Fruit fly (Drosophila melanogaster): ENCODE data around the gene Brd8.

The Brd8 gene

DNA sequence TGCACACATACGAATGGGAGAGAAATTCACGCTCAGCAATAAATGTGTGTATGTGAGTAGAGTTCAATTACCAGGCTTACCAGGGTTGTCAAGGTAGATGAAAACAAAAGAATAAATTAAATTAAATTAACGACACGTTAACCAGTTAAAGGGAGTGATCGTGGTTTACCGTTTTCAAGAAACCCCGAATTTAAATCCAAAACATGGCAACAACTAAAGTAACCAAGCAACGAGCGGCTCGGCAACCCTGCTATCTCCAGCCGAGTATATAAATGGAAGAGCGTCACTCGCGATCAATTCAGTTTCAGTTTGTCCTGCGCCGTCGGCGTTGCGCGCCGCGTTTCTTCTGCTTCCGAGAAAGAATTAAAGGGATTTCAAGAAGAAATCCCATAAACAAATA is 9.0 kb upstream of the Brd8 start (continued):
- TF ChIP-seq Fer1 (GFP tag; optimal IDR thresholded peaks at IDR 0.05): peak; percentile 99
- TF ChIP-seq CG3065 (GFP tag; optimal IDR thresholded peaks at IDR 0.05): peak; percentile 99
- TF ChIP-seq Atf-2 (GFP tag; optimal IDR thresholded peaks at IDR 0.05): peak; percentile 99
- peak; percentile 99 for TF ChIP-seq CG17912 (GFP tag; optimal IDR thresholded peaks at IDR 0.05)
- TF ChIP-seq rib (GFP tag; IDR thresholded peaks at IDR 0.05): peak; percentile 99
- peak; percentile 36 for TF ChIP-seq cad (GFP tag; optimal IDR thresholded peaks at IDR 0.05)
- peak; percentile 99 for TF ChIP-seq CG12744 (GFP tag; optimal IDR thresholded peaks at IDR 0.05)
- TF ChIP-seq E2f1 (GFP tag; IDR thresholded peaks at IDR 0.05): peak; percentile 99
- peak; percentile 100 for TF ChIP-seq ac (GFP tag; optimal IDR thresholded peaks at IDR 0.05)
- peak; percentile 98 for TF ChIP-seq Atf3 (GFP tag; optimal IDR thresholded peaks at IDR 0.05)
- peak; percentile 99 for TF ChIP-seq Oli (tag; optimal IDR thresholded peaks at IDR 0.05)
- TF ChIP-seq CG2129 (GFP tag; IDR thresholded peaks at IDR 0.05; ENCODE audit: partially characterized antibody): no peak
- TF ChIP-seq ken (GFP tag; IDR thresholded peaks at IDR 0.05): peak; percentile 99
- TF ChIP-seq ara (GFP tag; IDR thresholded peaks at IDR 0.05): peak; percentile 100
- peak; percentile 98 for TF ChIP-seq Neu2 (GFP tag; optimal IDR thresholded peaks at IDR 0.05; ENCODE audit: borderline replicate concordance)
- TF ChIP-seq CG32772 (GFP tag; IDR thresholded peaks at IDR 0.05): peak; percentile 99
- TF ChIP-seq E2f2 (GFP tag; IDR thresholded peaks at IDR 0.05): peak; percentile 92
- no peak for TF ChIP-seq sc (optimal IDR thresholded peaks at IDR 0.05)
- peak; percentile 99 for TF ChIP-seq sc (GFP tag; optimal IDR thresholded peaks at IDR 0.05)
- peak; percentile 91 for TF ChIP-seq CG30020 (tag; optimal IDR thresholded peaks at IDR 0.05)
- peak; percentile 99 for TF ChIP-seq Dek (tag; optimal IDR thresholded peaks at IDR 0.05)
- peak; percentile 98 for TF ChIP-seq CG11504 (tag; optimal IDR thresholded peaks at IDR 0.05)
- TF ChIP-seq CG12155 (GFP tag; optimal IDR thresholded peaks at IDR 0.05): peak; percentile 98
- peak; percentile 100 for TF ChIP-seq Optix (GFP tag; IDR thresholded peaks at IDR 0.05)
- peak; percentile 99 for TF ChIP-seq fd64A (GFP tag; optimal IDR thresholded peaks at IDR 0.05)
- TF ChIP-seq Dad (GFP tag; optimal IDR thresholded peaks at IDR 0.05): peak; percentile 99
- peak; percentile 98 for TF ChIP-seq CG6683 (GFP tag; optimal IDR thresholded peaks at IDR 0.05)
- TF ChIP-seq Doc2 (GFP tag; IDR thresholded peaks at IDR 0.05): peak; percentile 90
- no peak for TF ChIP-seq usp (GFP tag; optimal IDR thresholded peaks at IDR 0.05)
- peak; percentile 94 for TF ChIP-seq CG17186 (GFP tag; optimal IDR thresholded peaks at IDR 0.05)
- peak; percentile 98 for TF ChIP-seq CG10147 (GFP tag; optimal IDR thresholded peaks at IDR 0.05)
- TF ChIP-seq CG7556 (GFP tag; optimal IDR thresholded peaks at IDR 0.05): peak; percentile 99
- TF ChIP-seq CG8944 (GFP tag; optimal IDR thresholded peaks at IDR 0.05): peak; percentile 98
- no peak for TF ChIP-seq fru (optimal IDR thresholded peaks at IDR 0.05)
- TF ChIP-seq CG6813 (GFP tag; optimal IDR thresholded peaks at IDR 0.05): peak; percentile 99
- peak; percentile 99 for TF ChIP-seq org-1 (GFP tag; optimal IDR thresholded peaks at IDR 0.05)
- TF ChIP-seq CG9876 (GFP tag; optimal IDR thresholded peaks at IDR 0.05): peak; percentile 97
- peak; percentile 100 for TF ChIP-seq Ets65A (GFP tag)
- TF ChIP-seq hbn (GFP tag; IDR thresholded peaks at IDR 0.05; ENCODE audit: partially characterized antibody): 0 out of 2 replicates have a peak, but pooled peaks have one; percentile 17
- peak; percentile 99 for TF ChIP-seq CG11456 (GFP tag; IDR thresholded peaks at IDR 0.05)
- peak; percentile 99 for TF ChIP-seq Aef1 (GFP tag; IDR thresholded peaks at IDR 0.05)
- peak; percentile 100 for TF ChIP-seq Med (GFP tag)
- TF ChIP-seq Ada2b (GFP tag; IDR thresholded peaks at IDR 0.05): peak; percentile 99
- TF ChIP-seq caup (GFP tag; optimal IDR thresholded peaks at IDR 0.05; ENCODE audit: severe bottlenecking): peak; percentile 99
- peak; percentile 98 for TF ChIP-seq toy (GFP tag; IDR thresholded peaks at IDR 0.05)
- peak; percentile 98 for TF ChIP-seq CG34376 (GFP tag; optimal IDR thresholded peaks at IDR 0.05)
- TF ChIP-seq pho (GFP tag; optimal IDR thresholded peaks at IDR 0.05): peak; percentile 99
- TF ChIP-seq NC2α (GFP tag; optimal IDR thresholded peaks at IDR 0.05): peak; percentile 99
- TF ChIP-seq CG14014 (GFP tag; IDR thresholded peaks at IDR 0.05): peak; percentile 99
- peak; percentile 99 for TF ChIP-seq H2.0 (GFP tag; IDR thresholded peaks at IDR 0.05)
- peak; percentile 100 for TF ChIP-seq CG33213 (GFP tag; optimal IDR thresholded peaks at IDR 0.05)
- peak; percentile 97 for TF ChIP-seq p53 (GFP tag; optimal IDR thresholded peaks at IDR 0.05)
